Worm (Caenorhabditis elegans) whole organism, L4 larva: ENCODE data around the gene F59B10.3.

Experiments
- F49E8.2 ChIP-seq: sonication (generic microtip); optimal IDR thresholded peaks from 2 replicates; lab custom pipeline; 2016; ENCODE audit warnings: missing compliant biosample characterization, mild to moderate bottlenecking, missing genetic modification characterization, borderline replicate concordance
- R02D3.7 ChIP-seq: fragments of 150-350 bp; sonication (generic microtip); optimal IDR thresholded peaks from 3 replicates; lab custom pipeline; 2014; ENCODE audit warnings: missing biosample characterization, missing genetic modification characterization
- T20F7.1 ChIP-seq: fragments of 200-800 bp; sonication (Bioruptor generic); optimal IDR thresholded peaks from 2 replicates; lab custom pipeline; 2018; ENCODE audit warnings: mild to moderate bottlenecking, missing genetic modification characterization, missing compliant biosample characterization
- Y105C5A.15 ChIP-seq: fragments of 200-800 bp; sonication (Bioruptor generic); IDR thresholded peaks from 2 replicates; pipeline ENCODE4 v1.3.6; 2022; ENCODE audit warnings: missing genetic modification characterization, missing compliant biosample characterization
- Y75B8A.6 ChIP-seq: fragments of 200-800 bp; sonication (Bioruptor generic); IDR thresholded peaks from 2 replicates; pipeline ENCODE4 v1.3.6; 2022; ENCODE audit warnings: missing genetic modification reagents, missing genetic modification characterization, missing compliant biosample characterization
- ZK337.2 ChIP-seq: fragments of 200-800 bp; sonication (Bioruptor generic); IDR thresholded peaks from 2 replicates; pipeline ENCODE4 v1.3.6; 2022; ENCODE audit warnings: missing genetic modification reagents, missing genetic modification characterization, missing compliant biosample characterization
- ZK546.5 ChIP-seq, 2 experiments: sonication (generic microtip); optimal IDR thresholded peaks; 2 replicates each; lab custom pipeline; 2017; ENCODE audit warnings: missing biosample characterization in 2 of 2, missing genetic modification characterization in 2 of 2
- aha-1 ChIP-seq: fragments of 150-350 bp; peaks from one replicate; lab custom pipeline; 2014; ENCODE audit warnings: missing biosample characterization, missing genetic modification characterization
- dmd-6 ChIP-seq: fragments of 200-800 bp; sonication (Bioruptor generic); IDR thresholded peaks from 2 replicates; pipeline ENCODE4 v1.3.6; 2022; ENCODE audit warnings: missing genetic modification reagents, missing genetic modification characterization, missing compliant biosample characterization
- dmd-8 ChIP-seq: fragments of 200-800 bp; sonication (Bioruptor generic); IDR thresholded peaks from 2 replicates; pipeline ENCODE4 v1.3.6; 2022; ENCODE audit warnings: missing genetic modification characterization, missing compliant biosample characterization
- dmd-9 ChIP-seq: fragments of 200-800 bp; sonication (Bioruptor generic); IDR thresholded peaks from 2 replicates; pipeline ENCODE4 v1.3.6; 2022; ENCODE audit warnings: missing genetic modification reagents, missing genetic modification characterization, missing compliant biosample characterization
- dpl-1 ChIP-seq: fragments of 150-350 bp; optimal IDR thresholded peaks from 2 replicates; lab custom pipeline; 2014; ENCODE audit warnings: missing biosample characterization, missing genetic modification reagents, missing genetic modification characterization
- dve-1 ChIP-seq: sonication (generic microtip); optimal IDR thresholded peaks from 2 replicates; lab custom pipeline; 2017; ENCODE audit warnings: antibody characterized with exemption, mild to moderate bottlenecking, missing genetic modification characterization, missing compliant biosample characterization; ENCODE audit not compliant: insufficient read depth
- egl-43 ChIP-seq: fragments of 200-800 bp; sonication (Bioruptor generic); IDR thresholded peaks from 2 replicates; pipeline ENCODE4 v1.3.6; 2022; ENCODE audit warnings: missing genetic modification reagents, missing genetic modification characterization, missing compliant biosample characterization
- hlh-11 ChIP-seq: fragments of 200-800 bp; sonication (Bioruptor generic); optimal IDR thresholded peaks from 2 replicates; lab custom pipeline; 2018; ENCODE audit warnings: mild to moderate bottlenecking, missing genetic modification characterization, missing compliant biosample characterization
- lin-13 ChIP-seq: fragments of 150-350 bp; optimal IDR thresholded peaks from 2 replicates; lab custom pipeline; 2014; ENCODE audit warnings: missing biosample characterization, missing genetic modification reagents, missing genetic modification characterization
- lin-29 ChIP-seq: fragments of 200-800 bp; sonication (Bioruptor generic); IDR thresholded peaks from 2 replicates; pipeline ENCODE4 v1.3.6; 2022; ENCODE audit warnings: missing genetic modification reagents, missing genetic modification characterization, missing compliant biosample characterization
- lin-38 ChIP-seq: fragments of 200-800 bp; sonication (Bioruptor generic); IDR thresholded peaks from 2 replicates; pipeline ENCODE4 v1.3.6; 2022; ENCODE audit warnings: missing genetic modification reagents, missing genetic modification characterization, missing compliant biosample characterization
- lir-3 ChIP-seq: sonication (generic microtip); optimal IDR thresholded peaks from 2 replicates; lab custom pipeline; 2016; ENCODE audit warnings: mild to moderate bottlenecking, missing genetic modification characterization, missing compliant biosample characterization
- lsy-2 ChIP-seq, 2 experiments: fragments of 150-350 bp in 1 of 2; sonication (generic microtip) in 1 of 2; optimal IDR thresholded peaks; 2 replicates each; lab custom pipeline; 2014 to 2017; ENCODE audit warnings: missing biosample characterization in 2 of 2, missing genetic modification characterization in 2 of 2
- madf-9 ChIP-seq: fragments of 200-800 bp; sonication (Bioruptor generic); conservative IDR thresholded peaks from 2 replicates; pipeline ENCODE4 v1.3.6; 2022; ENCODE audit warnings: missing genetic modification reagents, missing genetic modification characterization, missing compliant biosample characterization
- mep-1 ChIP-seq: fragments of 150-350 bp; sonication (generic microtip); optimal IDR thresholded peaks from 3 replicates; lab custom pipeline; 2014; ENCODE audit warnings: missing biosample characterization, missing genetic modification characterization
- nhr-10 ChIP-seq: fragments of 150-350 bp; optimal IDR thresholded peaks from 2 replicates; lab custom pipeline; 2014; ENCODE audit warnings: missing biosample characterization, missing genetic modification characterization
- nhr-102 ChIP-seq: sonication (generic microtip); optimal IDR thresholded peaks from 2 replicates; lab custom pipeline; 2016; ENCODE audit warnings: mild to moderate bottlenecking, missing genetic modification characterization, moderate library complexity, missing compliant biosample characterization
- nhr-11 ChIP-seq: fragments of 150-350 bp; optimal IDR thresholded peaks from 2 replicates; lab custom pipeline; 2014; ENCODE audit warnings: missing biosample characterization, missing genetic modification characterization
- nhr-25 ChIP-seq: sonication (generic microtip); optimal IDR thresholded peaks from 2 replicates; lab custom pipeline; 2017; ENCODE audit warnings: missing genetic modification characterization, mild to moderate bottlenecking, missing compliant biosample characterization, antibody characterized with exemption, moderate library complexity, borderline replicate concordance; ENCODE audit not compliant: insufficient read depth
- nhr-77 ChIP-seq: fragments of 150-350 bp; optimal IDR thresholded peaks from 2 replicates; lab custom pipeline; 2014; ENCODE audit warnings: missing biosample characterization, missing genetic modification characterization
- sdz-12 ChIP-seq: fragments of 200-800 bp; sonication (Bioruptor generic); optimal IDR thresholded peaks from 2 replicates; lab custom pipeline; 2018; ENCODE audit warnings: mild to moderate bottlenecking, missing genetic modification characterization, missing compliant biosample characterization
- spr-3 ChIP-seq: fragments of 200-800 bp; sonication (Bioruptor generic); optimal IDR thresholded peaks from 2 replicates; lab custom pipeline; 2018; ENCODE audit warnings: mild to moderate bottlenecking, missing genetic modification characterization, missing compliant biosample characterization
- tra-1 ChIP-seq: fragments of 200-800 bp; sonication (Bioruptor generic); IDR thresholded peaks from 2 replicates; pipeline ENCODE4 v1.3.6; 2022; ENCODE audit warnings: missing genetic modification reagents, missing genetic modification characterization, missing compliant biosample characterization
- unc-62 ChIP-seq, 3 experiments: fragments of 150-350 bp in 1 of 3; sonication (generic microtip); optimal IDR thresholded peaks in 2 of 3; peaks in 1 of 3; 1 replicate in 1 of 3; 2 replicates in 2 of 3; lab custom pipeline; 2014 to 2017; ENCODE audit warnings: missing biosample characterization in 3 of 3, missing genetic modification characterization in 3 of 3, missing genetic modification reagents in 3 of 3, missing genotype in 1 of 3
- zag-1 ChIP-seq: fragments of 150-350 bp; optimal IDR thresholded peaks from 2 replicates; lab custom pipeline; 2014; ENCODE audit warnings: missing biosample characterization, missing genetic modification characterization
- zfp-2 ChIP-seq: sonication (generic microtip); optimal IDR thresholded peaks from 2 replicates; lab custom pipeline; 2016; ENCODE audit warnings: mild to moderate bottlenecking, missing genetic modification characterization, missing compliant biosample characterization
- ztf-7 ChIP-seq: fragments of 150-350 bp; optimal IDR thresholded peaks from 2 replicates; lab custom pipeline; 2014; ENCODE audit warnings: missing biosample characterization, missing genetic modification characterization

F59B10.3 gene

DNA sequence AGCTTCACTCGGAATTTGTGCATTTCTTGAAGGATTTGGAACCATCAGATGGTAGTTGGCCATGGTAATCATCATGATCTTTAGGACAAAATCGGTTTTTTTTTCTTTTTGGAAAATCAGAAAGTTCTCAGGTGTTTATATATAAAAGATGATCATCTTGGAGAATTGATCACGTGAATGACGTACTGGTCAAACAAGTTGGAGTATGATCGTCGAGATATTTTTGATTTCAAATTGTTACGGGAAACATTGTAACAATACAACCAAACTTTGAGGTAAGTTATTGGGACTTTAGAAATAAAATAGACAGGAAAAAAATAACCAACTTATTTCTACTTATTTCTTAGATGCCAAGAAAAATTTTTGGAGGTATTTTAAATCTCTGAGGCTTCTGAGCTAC, 8.7 kb downstream of the F59B10.3 start, which contains the start of gene F59B10.4:
TSS of gene F59B10.4 (minus strand) at position 101 of the 400 bp plus-strand sequence.
- TF ChIP-seq nhr-25 (tag; lab: Kevin White, UChicago) (no peak), nhr-102 (tag; lab: Kevin White, UChicago) (no peak), dmd-6 (GFP tag; lab: Robert Waterston, UW) (0 out of 2 replicates have a peak, but pooled peaks have one; percentile 8)

DNA sequence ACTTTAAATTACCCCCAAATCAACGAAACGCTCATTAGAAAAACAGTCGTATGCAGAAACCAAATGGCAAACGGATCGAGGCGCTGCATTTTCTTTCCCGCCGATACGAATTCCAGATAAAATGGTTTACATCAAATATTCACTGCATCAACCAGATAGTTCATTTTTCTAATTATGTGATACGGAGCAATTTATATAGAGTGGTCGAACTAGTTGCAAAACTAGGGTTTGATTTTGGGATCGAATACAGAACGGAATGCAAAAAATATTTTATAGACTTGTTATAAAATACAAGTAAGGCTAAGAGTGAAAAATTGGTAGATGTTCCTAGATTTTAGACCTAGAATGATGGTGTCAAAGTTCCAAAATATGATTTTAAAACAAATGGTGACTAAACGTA, 9.5 kb downstream of the F59B10.3 start:
- no peak for TF ChIP-seq sdz-12 (GFP tag; lab: Kevin White, UChicago)
- TF ChIP-seq T20F7.1 (GFP tag; lab: Kevin White, UChicago) = no peak
- TF ChIP-seq aha-1 = peak; percentile 80
- no peak for TF ChIP-seq lin-38
- no peak for TF ChIP-seq dmd-8 (GFP tag; lab: Robert Waterston, UW)
- no peak for TF ChIP-seq dmd-6 (GFP tag; lab: Robert Waterston, UW)

DNA sequence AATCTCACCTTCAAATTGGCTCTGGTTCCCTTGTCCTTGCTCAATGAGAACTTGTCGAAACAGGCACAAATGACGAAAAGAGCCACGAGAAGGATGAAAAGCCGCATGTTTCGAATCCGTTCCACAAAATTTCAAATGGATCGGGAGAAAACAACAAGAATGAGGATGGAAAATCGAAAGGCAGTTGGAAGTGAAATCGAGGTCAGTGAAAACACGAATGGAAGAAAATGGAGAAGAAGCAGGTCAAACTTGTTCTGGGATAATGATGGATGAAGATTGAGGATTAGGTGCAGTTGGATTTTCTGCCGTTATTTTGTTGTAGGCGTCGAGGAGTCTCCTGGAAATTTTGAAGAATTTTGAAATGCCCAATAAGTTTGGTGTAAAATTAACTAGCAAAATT, 12.7 kb downstream of the F59B10.3 start:
- TF ChIP-seq zfp-2 (tag; lab: Kevin White, UChicago) = no peak
- TF ChIP-seq lsy-2 (tag; optimal IDR thresholded peaks at IDR 0.05; lab: Kevin White, UChicago) = no peak
- no peak for TF ChIP-seq egl-43
- TF ChIP-seq Y105C5A.15 (GFP tag; lab: Robert Waterston, UW) = no peak
- TF ChIP-seq ztf-7 (tag; lab: Kevin White, UChicago) = no peak
- TF ChIP-seq unc-62 (GFP tag; optimal IDR thresholded peaks at IDR 0.05 in 1 of 2; lab: Kevin White, UChicago) = no peak
- TF ChIP-seq unc-62 (tag; optimal IDR thresholded peaks at IDR 0.05; lab: Kevin White, UChicago) = no peak
- no peak for TF ChIP-seq madf-9 (GFP tag; lab: Robert Waterston, UW)
- TF ChIP-seq ZK337.2 = no peak
- no peak for TF ChIP-seq lir-3 (tag; lab: Kevin White, UChicago)

DNA sequence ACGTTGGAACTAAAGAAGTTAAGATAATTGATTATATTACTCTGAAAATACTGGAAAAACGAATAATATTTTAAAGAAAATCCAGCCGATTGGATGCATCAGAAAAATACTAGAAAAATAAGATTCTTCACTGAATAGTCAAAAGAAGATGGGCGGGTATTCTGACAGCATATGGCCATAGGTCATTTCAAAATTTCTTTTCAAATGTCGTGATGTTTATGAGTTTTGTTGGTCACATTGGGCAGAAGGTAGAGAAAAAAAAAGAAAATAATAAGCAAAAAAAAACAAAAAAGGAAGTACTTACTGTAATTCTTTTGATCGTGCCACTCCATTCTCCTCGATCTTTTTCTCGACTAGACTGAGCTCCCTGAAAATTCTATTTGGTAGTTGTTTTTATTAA, 13.2 kb downstream of the F59B10.3 start, which contains the start of gene F59B10.5:
TSS of gene F59B10.5 (minus strand) at position 101 of the 400 bp plus-strand sequence.
- TF ChIP-seq dpl-1 (GFP tag; lab: Kevin White, UChicago) (no peak), Y75B8A.6 (GFP tag; lab: Robert Waterston, UW) (no peak), lin-29 (GFP tag; lab: Robert Waterston, UW) (no peak), mep-1 (no peak), F49E8.2 (tag; lab: Kevin White, UChicago) (no peak), lin-13 (no peak), nhr-10 (tag; lab: Kevin White, UChicago) (no peak), tra-1 (no peak), ZK546.5 (tag; optimal IDR thresholded peaks at IDR 0.05; lab: Kevin White, UChicago) (no peak), nhr-77 (tag; lab: Kevin White, UChicago) (no peak), dmd-9 (GFP tag; lab: Robert Waterston, UW) (no peak), R02D3.7 (tag; lab: Kevin White, UChicago) (no peak), spr-3 (GFP tag; lab: Kevin White, UChicago) (no peak), nhr-11 (tag; lab: Kevin White, UChicago) (no peak), dmd-6 (GFP tag; lab: Robert Waterston, UW) (no peak), hlh-11 (tag; lab: Kevin White, UChicago) (no peak), zag-1 (tag; lab: Kevin White, UChicago) (no peak)

- TF ChIP-seq dve-1 (tag; lab: Kevin White, UChicago) = no peak
- TF ChIP-seq, all 104 proteins: peak for 0
Observed at ce11 chrII:10524374-10524773, 14.0 kb downstream of the F59B10.3 start, which contains the start of gene F59B10.6. TSS of gene F59B10.6 (minus strand) at chrII:10524474.
